Worm (Caenorhabditis elegans): ENCODE results near the gene F08G12.11.

Gene F08G12.11

DNA sequence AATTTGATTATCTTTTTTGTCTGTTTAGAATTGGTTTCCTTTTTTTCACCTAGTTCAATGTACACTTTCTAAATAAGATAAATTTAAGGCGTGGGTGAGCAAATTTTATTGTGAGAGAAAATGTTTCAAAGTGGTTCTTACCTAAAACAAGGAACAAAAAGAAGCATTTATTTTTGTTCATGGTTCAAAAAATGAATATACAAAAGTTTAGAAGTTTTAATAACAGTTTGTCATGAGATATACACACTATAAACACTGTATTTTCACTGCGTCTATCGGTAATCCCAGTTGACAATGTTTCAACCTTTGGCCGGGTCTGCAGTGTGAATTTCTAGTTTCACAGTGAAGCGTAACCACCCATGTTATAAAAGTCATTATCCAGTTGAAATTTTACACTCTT is at the start of gene F08G12.11:
F08G12.11 (minus strand) TSS at position 181 of the 400 bp plus-strand sequence.
- TF ChIP-seq ztf-29 (GFP tag; IDR thresholded peaks at IDR 0.05) (no peak), klf-2 (GFP tag; conservative IDR thresholded peaks at IDR 0.05) (no peak), med-1 (GFP tag; optimal IDR thresholded peaks at IDR 0.05; ENCODE audit: insufficient read depth) (no peak), cog-1 (tag; optimal IDR thresholded peaks at IDR 0.05) (no peak), ref-1 (GFP tag; conservative IDR thresholded peaks at IDR 0.05) (no peak), tab-1 (GFP tag; IDR thresholded peaks at IDR 0.05) (no peak), flt-1 (GFP tag; IDR thresholded peaks at IDR 0.05) (no peak), T22C8.4 (GFP tag; IDR thresholded peaks at IDR 0.05) (no peak), ztf-23 (GFP tag; IDR thresholded peaks at IDR 0.05) (no peak)

DNA sequence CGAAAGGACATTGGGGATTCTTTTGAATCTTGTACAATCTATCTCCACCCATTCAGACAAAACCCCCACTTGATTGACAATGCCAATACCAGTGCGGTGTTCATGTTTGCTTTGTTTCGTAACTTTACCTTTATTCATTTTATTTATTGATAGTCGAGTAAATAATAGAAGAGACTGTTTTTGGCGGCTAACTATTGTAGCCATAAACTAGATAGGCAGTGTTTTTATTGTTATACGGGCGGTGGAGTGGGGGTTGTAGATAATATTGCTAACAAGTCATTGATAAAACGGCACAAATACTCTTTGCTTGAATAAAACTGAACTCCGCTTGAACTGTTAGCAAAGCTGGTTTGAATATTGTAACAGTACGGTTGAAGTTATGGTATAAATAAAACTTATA is 49.5 kb upstream of the F08G12.11 start:
- TF ChIP-seq ztf-23 (GFP tag; IDR thresholded peaks at IDR 0.05), result no peak
- no peak for TF ChIP-seq tab-1 (GFP tag; IDR thresholded peaks at IDR 0.05)
- no peak for TF ChIP-seq flt-1 (GFP tag; IDR thresholded peaks at IDR 0.05)
- TF ChIP-seq klf-2 (GFP tag; conservative IDR thresholded peaks at IDR 0.05), result no peak
- no peak for TF ChIP-seq ztf-29 (GFP tag; IDR thresholded peaks at IDR 0.05)
- no peak for TF ChIP-seq ref-1 (GFP tag; conservative IDR thresholded peaks at IDR 0.05)
- no peak for TF ChIP-seq T22C8.4 (GFP tag; IDR thresholded peaks at IDR 0.05)
- no peak for TF ChIP-seq med-1 (GFP tag; optimal IDR thresholded peaks at IDR 0.05; ENCODE audit: insufficient read depth)
- no peak for TF ChIP-seq cog-1 (tag; optimal IDR thresholded peaks at IDR 0.05)

DNA sequence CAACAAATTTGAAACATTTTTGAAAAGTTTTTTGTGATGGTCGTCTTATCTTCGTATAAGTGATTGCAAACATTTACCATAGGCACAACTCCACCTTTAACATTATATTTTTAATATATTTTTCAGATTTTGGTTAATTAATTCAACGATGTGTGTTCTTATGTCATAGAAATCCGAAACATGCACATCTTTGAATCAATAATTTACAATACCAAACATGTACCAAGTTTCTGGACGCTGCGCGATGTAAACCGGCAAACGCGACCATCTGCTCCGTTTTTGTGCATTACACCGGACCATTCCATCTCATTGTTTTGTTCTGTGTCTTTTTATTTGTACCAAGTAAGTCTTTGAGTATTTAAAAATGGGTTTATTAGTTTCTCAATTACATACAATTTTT is 42.1 kb upstream of the F08G12.11 start, which contains the start of gene pgp-4:
pgp-4 (plus strand) TSS at position 301 of the 400 bp plus-strand sequence.
- TF ChIP-seq ref-1 (GFP tag; conservative IDR thresholded peaks at IDR 0.05), result no peak
- no peak for TF ChIP-seq flt-1 (GFP tag; IDR thresholded peaks at IDR 0.05)
- no peak for TF ChIP-seq tab-1 (GFP tag; IDR thresholded peaks at IDR 0.05)
- TF ChIP-seq ztf-23 (GFP tag; IDR thresholded peaks at IDR 0.05), result no peak

DNA sequence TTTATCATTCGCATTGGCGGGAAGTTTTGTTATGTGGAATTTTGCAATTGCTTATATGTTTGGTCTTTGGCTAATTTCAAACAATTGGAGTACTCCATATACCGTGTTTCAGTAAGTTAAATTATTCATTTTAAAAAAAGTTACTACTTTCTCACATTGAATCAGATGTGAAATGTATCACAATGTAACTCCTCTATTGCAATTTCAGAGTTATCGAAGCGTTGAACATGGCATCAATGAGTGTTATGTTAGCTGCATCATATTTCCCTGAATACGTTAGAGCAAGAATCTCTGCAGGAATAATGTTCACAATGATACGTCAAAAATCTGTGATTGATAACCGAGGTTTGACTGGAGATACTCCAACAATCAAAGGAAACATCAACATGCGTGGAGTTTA is 40.5 kb upstream of the F08G12.11 start:
- TF ChIP-seq klf-2 (GFP tag; conservative IDR thresholded peaks at IDR 0.05) (no peak), med-1 (GFP tag; optimal IDR thresholded peaks at IDR 0.05; ENCODE audit: insufficient read depth) (no peak), tab-1 (GFP tag; IDR thresholded peaks at IDR 0.05) (no peak), T22C8.4 (GFP tag; IDR thresholded peaks at IDR 0.05) (no peak), ztf-23 (GFP tag; IDR thresholded peaks at IDR 0.05) (no peak), flt-1 (GFP tag; IDR thresholded peaks at IDR 0.05) (no peak), ztf-29 (GFP tag; IDR thresholded peaks at IDR 0.05) (no peak), ref-1 (GFP tag; conservative IDR thresholded peaks at IDR 0.05) (no peak), cog-1 (tag; optimal IDR thresholded peaks at IDR 0.05) (no peak)

DNA sequence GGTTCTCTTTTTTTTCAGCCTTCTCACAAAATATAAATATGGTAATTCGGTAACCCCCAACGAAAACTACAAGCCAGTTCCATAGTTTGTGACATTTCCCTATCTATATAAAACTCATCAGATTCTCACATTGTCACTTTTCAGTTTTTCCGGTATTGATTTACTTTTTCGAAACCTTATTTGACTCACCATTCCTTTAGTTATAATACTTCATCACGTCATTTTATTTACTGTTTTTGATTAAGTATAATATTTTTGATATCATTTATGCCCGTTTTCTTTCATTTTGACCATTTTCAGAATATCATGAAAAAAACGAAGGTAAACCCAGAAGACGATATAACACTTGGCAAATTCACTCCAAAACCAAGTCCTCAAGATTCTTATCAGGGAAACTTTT is 36.5 kb upstream of the F08G12.11 start, which contains the start of gene pgp-3:
pgp-3 (plus strand) TSS at position 301 of the 400 bp plus-strand sequence.
- TF ChIP-seq med-1 (GFP tag; optimal IDR thresholded peaks at IDR 0.05; ENCODE audit: insufficient read depth) (no peak), ztf-23 (GFP tag; IDR thresholded peaks at IDR 0.05) (no peak), ref-1 (GFP tag; conservative IDR thresholded peaks at IDR 0.05) (no peak), cog-1 (tag; optimal IDR thresholded peaks at IDR 0.05) (no peak), flt-1 (GFP tag; IDR thresholded peaks at IDR 0.05) (no peak), tab-1 (GFP tag; IDR thresholded peaks at IDR 0.05) (no peak), T22C8.4 (GFP tag; IDR thresholded peaks at IDR 0.05) (no peak)

DNA sequence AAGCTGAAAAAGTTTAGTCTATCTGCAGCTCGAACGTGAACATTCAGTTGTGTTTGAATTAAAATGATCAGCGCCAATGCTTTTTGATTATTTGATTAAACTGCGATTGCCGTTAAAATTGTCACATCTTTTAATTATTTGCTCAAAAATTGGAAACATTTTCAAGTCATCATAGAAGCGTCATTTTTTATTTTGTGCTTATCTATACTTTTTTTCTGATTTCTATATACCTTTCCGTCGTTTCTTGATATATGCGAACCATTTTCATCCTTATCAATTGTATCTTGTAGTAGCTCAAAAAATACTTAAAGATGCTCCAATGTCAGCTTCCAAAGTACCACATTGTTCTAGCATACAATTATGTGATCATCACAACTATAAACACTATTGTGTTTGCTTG is 35.9 kb upstream of the F08G12.11 start:
- TF ChIP-seq med-1 (GFP tag; optimal IDR thresholded peaks at IDR 0.05; ENCODE audit: insufficient read depth) (no peak), klf-2 (GFP tag; conservative IDR thresholded peaks at IDR 0.05) (no peak), ztf-29 (GFP tag; IDR thresholded peaks at IDR 0.05) (no peak), flt-1 (GFP tag; IDR thresholded peaks at IDR 0.05) (no peak), T22C8.4 (GFP tag; IDR thresholded peaks at IDR 0.05) (no peak), tab-1 (GFP tag; IDR thresholded peaks at IDR 0.05) (no peak), ztf-23 (GFP tag; IDR thresholded peaks at IDR 0.05) (no peak), cog-1 (tag; optimal IDR thresholded peaks at IDR 0.05) (no peak), ref-1 (GFP tag; conservative IDR thresholded peaks at IDR 0.05) (no peak)

DNA sequence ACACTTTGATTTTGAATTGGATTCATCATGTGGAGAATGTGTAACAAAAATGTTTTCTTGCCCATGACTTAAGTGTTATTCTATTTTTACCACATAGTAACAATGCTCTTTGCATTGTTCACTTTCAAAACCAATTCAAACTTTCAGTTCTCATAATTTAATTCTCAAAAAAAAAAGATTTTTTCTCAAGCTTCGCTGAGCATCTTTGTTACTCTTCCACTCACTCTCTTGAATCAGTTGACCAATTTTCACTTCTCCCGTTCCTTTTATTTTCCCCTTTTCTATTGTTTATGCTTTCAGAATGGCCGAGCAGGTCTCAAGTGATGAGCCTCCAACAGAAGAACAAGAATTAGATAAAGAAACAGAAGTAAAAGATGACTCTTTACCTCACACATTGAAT is 30.8 kb upstream of the F08G12.11 start, which contains the start of gene oct-2:
oct-2 (plus strand) TSS at position 301 of the 400 bp plus-strand sequence.
- TF ChIP-seq tab-1 (GFP tag; IDR thresholded peaks at IDR 0.05), result no peak
- no peak for TF ChIP-seq ztf-23 (GFP tag; IDR thresholded peaks at IDR 0.05)
- TF ChIP-seq med-1 (GFP tag; optimal IDR thresholded peaks at IDR 0.05; ENCODE audit: insufficient read depth), result no peak
- TF ChIP-seq flt-1 (GFP tag; IDR thresholded peaks at IDR 0.05), result no peak
- no peak for TF ChIP-seq ztf-29 (GFP tag; IDR thresholded peaks at IDR 0.05)
- no peak for TF ChIP-seq ref-1 (GFP tag; conservative IDR thresholded peaks at IDR 0.05)
- TF ChIP-seq klf-2 (GFP tag; conservative IDR thresholded peaks at IDR 0.05), result no peak
- TF ChIP-seq cog-1 (tag; optimal IDR thresholded peaks at IDR 0.05), result no peak
- TF ChIP-seq T22C8.4 (GFP tag; IDR thresholded peaks at IDR 0.05), result no peak

DNA sequence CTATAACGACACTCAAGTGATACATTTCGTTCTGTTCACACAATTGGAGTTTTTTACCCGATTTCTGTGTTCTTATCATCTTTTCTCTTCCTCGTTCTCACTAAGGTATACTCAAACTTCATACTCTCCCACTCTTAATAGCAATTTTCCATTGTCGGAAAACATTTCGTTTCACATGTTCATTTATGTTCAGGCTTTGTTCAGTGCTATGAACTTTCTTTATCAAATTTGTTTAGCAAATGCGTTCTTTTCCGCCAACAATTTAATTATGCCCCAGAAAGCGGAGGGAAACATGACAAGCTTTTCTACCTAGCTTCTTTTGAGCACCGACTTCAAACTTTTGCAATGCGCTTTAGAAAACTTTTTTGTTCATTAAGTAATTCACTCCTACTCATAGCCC is 30.1 kb upstream of the F08G12.11 start:
- TF ChIP-seq ztf-29 (GFP tag; IDR thresholded peaks at IDR 0.05), result no peak
- no peak for TF ChIP-seq ref-1 (GFP tag; conservative IDR thresholded peaks at IDR 0.05)
- TF ChIP-seq cog-1 (tag; optimal IDR thresholded peaks at IDR 0.05), result no peak
- TF ChIP-seq flt-1 (GFP tag; IDR thresholded peaks at IDR 0.05), result no peak
- no peak for TF ChIP-seq klf-2 (GFP tag; conservative IDR thresholded peaks at IDR 0.05)
- TF ChIP-seq T22C8.4 (GFP tag; IDR thresholded peaks at IDR 0.05), result no peak
- no peak for TF ChIP-seq tab-1 (GFP tag; IDR thresholded peaks at IDR 0.05)

DNA sequence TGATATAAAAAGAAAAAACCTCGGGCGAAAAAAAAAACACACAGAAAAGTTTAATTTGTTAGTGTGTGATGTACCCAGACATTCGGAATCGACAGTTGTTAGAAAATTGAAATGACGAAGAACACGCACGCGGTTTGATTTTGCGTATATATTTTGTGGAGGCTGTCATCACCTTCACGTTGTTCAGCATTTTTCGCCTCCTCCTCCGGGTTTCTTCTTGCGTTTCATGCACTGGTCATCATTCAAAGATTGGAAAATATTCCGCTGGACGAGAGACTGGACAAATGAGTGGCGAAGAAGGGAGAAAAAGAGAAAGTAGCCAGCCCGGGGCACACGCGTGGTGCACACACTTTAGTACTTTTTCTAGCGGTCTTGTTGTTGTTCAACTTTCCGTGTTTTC is 29.5 kb upstream of the F08G12.11 start:
- TF ChIP-seq ref-1 (GFP tag; conservative IDR thresholded peaks at IDR 0.05), result no peak
- no peak for TF ChIP-seq tab-1 (GFP tag; IDR thresholded peaks at IDR 0.05)
- TF ChIP-seq T22C8.4 (GFP tag; IDR thresholded peaks at IDR 0.05), result no peak
- no peak for TF ChIP-seq klf-2 (GFP tag; conservative IDR thresholded peaks at IDR 0.05)
- TF ChIP-seq med-1 (GFP tag; optimal IDR thresholded peaks at IDR 0.05; ENCODE audit: insufficient read depth), result no peak
- TF ChIP-seq ztf-29 (GFP tag; IDR thresholded peaks at IDR 0.05), result no peak
- no peak for TF ChIP-seq cog-1 (tag; optimal IDR thresholded peaks at IDR 0.05)
- no peak for TF ChIP-seq flt-1 (GFP tag; IDR thresholded peaks at IDR 0.05)
- no peak for TF ChIP-seq ztf-23 (GFP tag; IDR thresholded peaks at IDR 0.05)

DNA sequence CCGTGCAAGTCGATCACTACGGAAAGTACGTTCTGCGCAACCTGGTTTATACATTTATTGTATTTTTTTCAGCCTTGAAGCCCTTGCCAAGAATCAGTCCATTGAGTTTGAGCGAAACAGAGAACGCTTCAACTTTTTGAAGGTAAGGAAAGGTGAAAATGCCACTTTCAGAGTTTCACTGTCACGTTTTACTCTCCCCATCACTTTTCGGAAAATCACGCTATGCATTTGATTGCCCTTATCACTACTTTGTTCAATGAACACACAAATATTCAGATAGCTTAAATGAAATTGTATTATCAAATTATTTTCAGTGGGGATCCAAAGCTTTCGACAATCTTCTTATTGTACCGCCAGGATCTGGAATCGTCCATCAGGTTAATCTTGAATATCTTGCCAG is 25.1 kb upstream of the F08G12.11 start:
- TF ChIP-seq T22C8.4 (GFP tag; IDR thresholded peaks at IDR 0.05), result no peak
- no peak for TF ChIP-seq tab-1 (GFP tag; IDR thresholded peaks at IDR 0.05)
- TF ChIP-seq ref-1 (GFP tag; conservative IDR thresholded peaks at IDR 0.05), result no peak
- no peak for TF ChIP-seq klf-2 (GFP tag; conservative IDR thresholded peaks at IDR 0.05)
- TF ChIP-seq ztf-29 (GFP tag; IDR thresholded peaks at IDR 0.05), result no peak
- no peak for TF ChIP-seq cog-1 (tag; optimal IDR thresholded peaks at IDR 0.05)
- TF ChIP-seq med-1 (GFP tag; optimal IDR thresholded peaks at IDR 0.05; ENCODE audit: insufficient read depth), result no peak
